Worm (Caenorhabditis elegans): ENCODE data around the gene elpc-4.

ce11 chrIV:7988385-7988784 is 28.4 kb upstream of the elpc-4 start, which contains the start of gene col-115:
- TF ChIP-seq cey-2 (tag; optimal IDR thresholded peaks at IDR 0.05; ENCODE audit: borderline replicate concordance, insufficient read depth) (no peak), ama-1 (optimal IDR thresholded peaks at IDR 0.05) (no peak), daf-12 (tag; optimal IDR thresholded peaks at IDR 0.05) (no peak), lin-13 (GFP tag; optimal IDR thresholded peaks at IDR 0.05) (no peak), mdt-29 (GFP tag; IDR thresholded peaks at IDR 0.05) (no peak), mes-2 (tag; optimal IDR thresholded peaks at IDR 0.05; ENCODE audit: poor library complexity, severe bottlenecking) (no peak), aly-2 (tag; optimal IDR thresholded peaks at IDR 0.05) (no peak), zip-11 (GFP tag; IDR thresholded peaks at IDR 0.05) (no peak), dve-1 (tag; optimal IDR thresholded peaks at IDR 0.05; ENCODE audit: insufficient read depth) (no peak)

All from whole organism, L4 larva.